Fruit fly (Drosophila melanogaster): Measurements from ENCODE around the gene NijB.

DNA sequence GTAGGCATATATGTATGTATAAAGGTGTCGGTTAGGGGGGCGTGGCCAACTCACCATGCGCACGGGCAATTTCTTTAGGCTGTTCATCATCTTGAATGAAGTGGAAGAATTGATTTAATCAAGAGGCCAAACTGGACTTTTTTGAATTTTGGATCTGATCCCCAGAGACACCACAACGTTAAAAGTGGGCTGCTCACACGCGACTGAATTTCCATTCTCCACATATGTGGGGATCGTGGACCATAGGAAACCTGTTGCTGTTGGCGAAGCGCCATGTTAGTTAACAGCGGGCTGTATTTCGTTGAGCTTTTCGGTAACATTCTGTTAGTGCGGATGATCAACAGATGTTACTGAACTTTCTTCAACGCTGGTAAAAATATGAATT, 5.9 kb downstream of the NijB start, which contains the start of gene CG3902:
- no peak for TF ChIP-seq cnc (optimal IDR thresholded peaks at IDR 0.05)
- TF ChIP-seq Mnt (GFP tag; optimal IDR thresholded peaks at IDR 0.05), result peak; percentile 85
- TF ChIP-seq ovo (GFP tag; optimal IDR thresholded peaks at IDR 0.05), result no peak

All from whole organism, adult.